Worm (Caenorhabditis elegans) whole organism, L4 larva: ENCODE data around the gene srj-55.

ENCODE experiments used
- T26A8.4 ChIP-seq: fragments of 200-800 bp; sonication (Bioruptor generic); IDR thresholded peaks from 2 replicates; pipeline ENCODE4 v1.3.6; 2022; ENCODE audit warnings: missing genetic modification characterization, missing compliant biosample characterization
- ceh-82 ChIP-seq: sonication (generic microtip); optimal IDR thresholded peaks from 2 replicates; lab custom pipeline; 2017; ENCODE audit warnings: missing biosample characterization, missing genetic modification characterization
- ces-1 ChIP-seq: fragments of 150-350 bp; sonication (generic microtip); optimal IDR thresholded peaks from 4 replicates; lab custom pipeline; 2014; ENCODE audit warnings: missing biosample characterization, missing genetic modification reagents, missing genetic modification characterization
- daf-12 ChIP-seq: fragments of 150-350 bp; optimal IDR thresholded peaks from 2 replicates; lab custom pipeline; 2014; ENCODE audit warnings: missing biosample characterization, missing genetic modification reagents, missing genetic modification characterization
- dve-1 ChIP-seq: sonication (generic microtip); optimal IDR thresholded peaks from 2 replicates; lab custom pipeline; 2017; ENCODE audit warnings: antibody characterized with exemption, mild to moderate bottlenecking, missing genetic modification characterization, missing compliant biosample characterization; ENCODE audit not compliant: insufficient read depth
- egl-27 ChIP-seq: sonication (generic microtip); optimal IDR thresholded peaks from 3 replicates; lab custom pipeline; 2017; ENCODE audit warnings: missing biosample characterization, missing genetic modification reagents, missing genetic modification characterization
- lin-1 ChIP-seq: fragments of 200-800 bp; sonication (Bioruptor generic); IDR thresholded peaks from 2 replicates; pipeline ENCODE4 v1.3.6; 2022; ENCODE audit warnings: missing genetic modification reagents, missing genetic modification characterization, missing compliant biosample characterization
- lin-15B ChIP-seq: fragments of 150-350 bp; sonication (generic microtip); optimal IDR thresholded peaks from 3 replicates; lab custom pipeline; 2014; ENCODE audit warnings: missing biosample characterization, missing genetic modification characterization
- nhr-237 ChIP-seq: sonication (generic microtip); optimal IDR thresholded peaks from 2 replicates; lab custom pipeline; 2017; ENCODE audit warnings: missing biosample characterization, missing genetic modification characterization
- nhr-77 ChIP-seq: fragments of 150-350 bp; optimal IDR thresholded peaks from 2 replicates; lab custom pipeline; 2014; ENCODE audit warnings: missing biosample characterization, missing genetic modification characterization
- unc-62 ChIP-seq, 3 experiments: fragments of 150-350 bp in 1 of 3; sonication (generic microtip); optimal IDR thresholded peaks in 2 of 3; peaks in 1 of 3; 1 replicate in 1 of 3; 2 replicates in 2 of 3; lab custom pipeline; 2014 to 2017; ENCODE audit warnings: missing biosample characterization in 3 of 3, missing genetic modification characterization in 3 of 3, missing genetic modification reagents in 3 of 3, missing genotype in 1 of 3
- zfp-3 ChIP-seq: fragments of 200-800 bp; sonication (Bioruptor generic); conservative IDR thresholded peaks from 2 replicates; pipeline ENCODE4 v1.3.6; 2022; ENCODE audit warnings: missing genetic modification reagents, missing genetic modification characterization, missing compliant biosample characterization

ce11 chrV:2836501-2836900, 21.2 kb downstream of the srj-55 start, which contains the start of gene srj-45:
- TF ChIP-seq lin-1 (no peak), egl-27 (no peak), ces-1 (GFP tag; lab: Kevin White, UChicago) (no peak), nhr-77 (tag; lab: Kevin White, UChicago) (no peak), daf-12 (tag; lab: Kevin White, UChicago) (no peak), T26A8.4 (no peak), ceh-82 (tag; lab: Kevin White, UChicago) (no peak), nhr-237 (no peak), zfp-3 (GFP tag; lab: Robert Waterston, UW) (no peak), dve-1 (tag; lab: Kevin White, UChicago) (no peak), lin-15B (tag; lab: Kevin White, UChicago) (no peak), unc-62 (GFP tag; optimal IDR thresholded peaks at IDR 0.05 in 1 of 2; lab: Kevin White, UChicago) (no peak), unc-62 (tag; optimal IDR thresholded peaks at IDR 0.05; lab: Kevin White, UChicago) (no peak)
